Comparison of ENCODE assay signal across 4 worm cellular contexts in the genomic region with DNA sequence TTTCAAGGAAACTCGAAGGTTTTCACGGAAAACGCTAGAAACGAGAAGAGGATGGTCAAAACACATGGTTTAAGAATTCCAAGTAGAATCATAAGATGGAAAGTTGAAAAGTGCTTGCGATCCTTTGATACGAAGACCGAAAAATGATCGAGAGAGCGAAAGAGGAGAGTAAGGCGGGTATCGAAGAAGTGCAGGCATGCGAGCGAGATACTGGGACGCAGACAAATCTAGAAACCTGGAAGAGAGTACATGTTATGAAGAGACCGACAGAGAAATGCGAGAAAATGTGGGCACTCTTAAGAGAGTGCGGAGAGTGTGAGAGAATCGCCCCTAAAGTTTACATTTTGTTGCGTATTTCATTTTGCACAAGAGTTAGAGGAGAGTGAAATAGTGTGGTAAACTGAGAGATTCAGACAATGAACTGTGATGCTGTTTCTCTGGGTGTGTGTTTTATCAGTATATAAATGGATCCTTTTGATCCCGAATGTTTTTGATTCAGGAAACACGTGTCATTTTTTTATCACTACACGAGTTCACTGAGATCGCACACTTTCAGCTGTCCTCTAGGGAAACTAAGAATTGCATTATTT.
TF ChIP-seq lines count a peak whose summit lies in the region.

No protein-coding gene starts in this region.

TF ChIP-seq in whole organism, L1 larva, 84 proteins besides CTCF, POLR2A, EP300 and RAD21 (continued from another document and continues in another):
- TF ChIP-seq lin-15B (tag; optimal IDR thresholded peaks at IDR 0.05; lab: Kevin White, UChicago): no peak
- TF ChIP-seq C16A3.4 (tag; optimal IDR thresholded peaks at IDR 0.05; lab: Kevin White, UChicago): peak; percentile 33
- peak; percentile 88 for TF ChIP-seq tbx-2 (tag; optimal IDR thresholded peaks at IDR 0.05; lab: Kevin White, UChicago)
- peak; percentile 79 for TF ChIP-seq xbp-1 (tag; optimal IDR thresholded peaks at IDR 0.05; lab: Kevin White, UChicago)
- peak in 4 of 6 experiments; percentile 9 to 74 (median 50) for TF ChIP-seq elt-3 (tag; optimal IDR thresholded peaks at IDR 0.05; lab: Kevin White, UChicago)
- peak; percentile 27 for TF ChIP-seq lin-13 (GFP tag; optimal IDR thresholded peaks at IDR 0.05; lab: Kevin White, UChicago)
- TF ChIP-seq ceh-82 (tag; optimal IDR thresholded peaks at IDR 0.05; lab: Kevin White, UChicago): peak; percentile 53 to 77 (median 74)
- peak; percentile 72 for TF ChIP-seq fkh-8 (tag; optimal IDR thresholded peaks at IDR 0.05; lab: Kevin White, UChicago)
- TF ChIP-seq lsy-2 (tag; optimal IDR thresholded peaks at IDR 0.05; lab: Kevin White, UChicago): peak; percentile 70 to 79
- TF ChIP-seq lir-3 (tag; optimal IDR thresholded peaks at IDR 0.05; lab: Kevin White, UChicago; ENCODE audit: poor library complexity): peak; percentile 29
- TF ChIP-seq mef-2 (tag; optimal IDR thresholded peaks at IDR 0.05; lab: Kevin White, UChicago): no peak
- TF ChIP-seq sox-4 (tag; optimal IDR thresholded peaks at IDR 0.05; lab: Kevin White, UChicago): peak; percentile 66
- TF ChIP-seq rnt-1 (tag; optimal IDR thresholded peaks at IDR 0.05; lab: Kevin White, UChicago): peak; percentile 73
- no peak for TF ChIP-seq mab-9 (GFP tag; IDR thresholded peaks at IDR 0.05; lab: Robert Waterston, UW)
- TF ChIP-seq pag-3 (tag; optimal IDR thresholded peaks at IDR 0.05; lab: Kevin White, UChicago; ENCODE audit: borderline replicate concordance, insufficient read depth): no peak
- TF ChIP-seq unc-98 (GFP tag; IDR thresholded peaks at IDR 0.05; lab: Robert Waterston, UW): no peak
- peak; percentile 43 for TF ChIP-seq ama-1 (optimal IDR thresholded peaks at IDR 0.05; lab: Kevin White, UChicago)
- TF ChIP-seq swsn-7 (tag; optimal IDR thresholded peaks at IDR 0.05; lab: Kevin White, UChicago): peak; percentile 89
- peak; percentile 74 to 84 for TF ChIP-seq efl-1 (optimal IDR thresholded peaks at IDR 0.05; lab: Kevin White, UChicago)
- peak; percentile 45 to 94 for TF ChIP-seq efl-1 (GFP tag; optimal IDR thresholded peaks at IDR 0.05 in 1 of 2; lab: Kevin White, UChicago)
- TF ChIP-seq isw-1 (GFP tag; IDR thresholded peaks at IDR 0.05; lab: Robert Waterston, UW): peak; percentile 55
- TF ChIP-seq unc-62 (GFP tag; optimal IDR thresholded peaks at IDR 0.05; lab: Kevin White, UChicago): no peak
- TF ChIP-seq aly-2 (tag; optimal IDR thresholded peaks at IDR 0.05; lab: Kevin White, UChicago): no peak
- TF ChIP-seq nhr-11 (tag; optimal IDR thresholded peaks at IDR 0.05; lab: Kevin White, UChicago): peak; percentile 69
- no peak for TF ChIP-seq Y116A8C.19 (tag; optimal IDR thresholded peaks at IDR 0.05; lab: Kevin White, UChicago; ENCODE audit: borderline replicate concordance)
- peak; percentile 61 for TF ChIP-seq dsc-1 (tag; optimal IDR thresholded peaks at IDR 0.05; lab: Kevin White, UChicago)
- TF ChIP-seq hlh-17 (GFP tag; optimal IDR thresholded peaks at IDR 0.05; lab: Kevin White, UChicago; ENCODE audit: borderline replicate concordance): no peak
- TF ChIP-seq nhr-19 (GFP tag; conservative IDR thresholded peaks at IDR 0.05; lab: Robert Waterston, UW): peak; percentile 87
- TF ChIP-seq blmp-1 (tag; optimal IDR thresholded peaks at IDR 0.05; lab: Kevin White, UChicago): peak; percentile 74
- peak; percentile 97 for TF ChIP-seq nhr-20 (tag; optimal IDR thresholded peaks at IDR 0.05; lab: Kevin White, UChicago)

TF ChIP-seq in whole organism, L2 larva, 48 proteins besides CTCF, POLR2A, EP300 and RAD21 (continued from another document):
- peak; percentile 81 for TF ChIP-seq nhr-129 (tag; optimal IDR thresholded peaks at IDR 0.05; lab: Kevin White, UChicago)
- TF ChIP-seq nhr-77 (tag; optimal IDR thresholded peaks at IDR 0.05; lab: Kevin White, UChicago): no peak
- TF ChIP-seq ceh-16 (tag; optimal IDR thresholded peaks at IDR 0.05; lab: Kevin White, UChicago): no peak
- no peak for TF ChIP-seq lin-11 (tag; optimal IDR thresholded peaks at IDR 0.05; lab: Kevin White, UChicago)
- TF ChIP-seq sem-4 (tag; optimal IDR thresholded peaks at IDR 0.05; lab: Kevin White, UChicago): peak; percentile 91
- no peak for TF ChIP-seq nhr-11 (tag; optimal IDR thresholded peaks at IDR 0.05; lab: Kevin White, UChicago)
- no peak for TF ChIP-seq nhr-23 (tag; optimal IDR thresholded peaks at IDR 0.05; lab: Kevin White, UChicago)
- TF ChIP-seq mab-5 (tag; optimal IDR thresholded peaks at IDR 0.05; lab: Kevin White, UChicago): no peak
- peak; percentile 84 for TF ChIP-seq crh-2 (tag; optimal IDR thresholded peaks at IDR 0.05; lab: Kevin White, UChicago)
- no peak for TF ChIP-seq skn-1 (tag; optimal IDR thresholded peaks at IDR 0.05; lab: Kevin White, UChicago)
- TF ChIP-seq nhr-21 (tag; optimal IDR thresholded peaks at IDR 0.05; lab: Kevin White, UChicago): peak; percentile 90
- peak; percentile 79 for TF ChIP-seq unc-55 (GFP tag; optimal IDR thresholded peaks at IDR 0.05; lab: Kevin White, UChicago)
- TF ChIP-seq sma-9 (GFP tag; optimal IDR thresholded peaks at IDR 0.05; lab: Kevin White, UChicago): peak; percentile 97
- TF ChIP-seq sma-9 (tag; optimal IDR thresholded peaks at IDR 0.05; lab: Kevin White, UChicago): peak; percentile 23
- TF ChIP-seq blmp-1 (tag; optimal IDR thresholded peaks at IDR 0.05; lab: Kevin White, UChicago; ENCODE audit: insufficient read depth): peak; percentile 65
- TF ChIP-seq aly-2 (tag; optimal IDR thresholded peaks at IDR 0.05; lab: Kevin White, UChicago): no peak
- no peak for TF ChIP-seq lin-39 (tag; optimal IDR thresholded peaks at IDR 0.05; lab: Kevin White, UChicago)
- no peak for TF ChIP-seq alr-1 (tag; optimal IDR thresholded peaks at IDR 0.05; lab: Kevin White, UChicago)
- peak; percentile 12 for TF ChIP-seq snpc-4 (tag; optimal IDR thresholded peaks at IDR 0.05; lab: Kevin White, UChicago)
TF ChIP-seq in whole organism, L2 larva: peak in this region for 22.

TF ChIP-seq in whole organism, L3 larva, 47 proteins besides CTCF, POLR2A, EP300 and RAD21 (continued from another document):
- peak; percentile 53 for TF ChIP-seq tbx-2 (tag; optimal IDR thresholded peaks at IDR 0.05; lab: Kevin White, UChicago)
- TF ChIP-seq unc-39 (tag; optimal IDR thresholded peaks at IDR 0.05; lab: Kevin White, UChicago): no peak
- peak; percentile 74 for TF ChIP-seq nhr-25 (tag; optimal IDR thresholded peaks at IDR 0.05; lab: Kevin White, UChicago)

TF ChIP-seq in whole organism, L4 larva, 104 proteins besides CTCF, POLR2A, EP300 and RAD21 (continued from another document):
- TF ChIP-seq mes-2 (tag; optimal IDR thresholded peaks at IDR 0.05; lab: Kevin White, UChicago; ENCODE audit: poor library complexity, severe bottlenecking) (peak; percentile 75), hif-1 (tag; optimal IDR thresholded peaks at IDR 0.05; lab: Kevin White, UChicago) (no peak), ztf-7 (tag; optimal IDR thresholded peaks at IDR 0.05; lab: Kevin White, UChicago) (no peak), daf-12 (tag; optimal IDR thresholded peaks at IDR 0.05; lab: Kevin White, UChicago) (no peak), vab-7 (GFP tag; IDR thresholded peaks at IDR 0.05; lab: Robert Waterston, UW) (no peak), nhr-77 (tag; optimal IDR thresholded peaks at IDR 0.05; lab: Kevin White, UChicago) (peak; percentile 82), F26F4.8 (GFP tag; conservative IDR thresholded peaks at IDR 0.05; lab: Robert Waterston, UW) (no peak), pqm-1 (tag; optimal IDR thresholded peaks at IDR 0.05; lab: Kevin White, UChicago) (peak; percentile 18), dve-1 (tag; optimal IDR thresholded peaks at IDR 0.05; lab: Kevin White, UChicago; ENCODE audit: insufficient read depth) (peak; percentile 82), daf-16 (GFP tag; optimal IDR thresholded peaks at IDR 0.05; lab: Kevin White, UChicago) (peak in 1 of 2 experiments; percentile 32), daf-16 (tag; optimal IDR thresholded peaks at IDR 0.05; lab: Kevin White, UChicago) (peak; percentile 53), nhr-111 (GFP tag; optimal IDR thresholded peaks at IDR 0.05; lab: Kevin White, UChicago) (no peak), egl-27 (tag; optimal IDR thresholded peaks at IDR 0.05; lab: Kevin White, UChicago) (no peak), egl-43 (GFP tag; IDR thresholded peaks at IDR 0.05; lab: Robert Waterston, UW) (no peak; the same call in 1 of the 2 replicates), zip-11 (GFP tag; IDR thresholded peaks at IDR 0.05; lab: Robert Waterston, UW) (no peak), attf-4 (tag; optimal IDR thresholded peaks at IDR 0.05; lab: Kevin White, UChicago) (no peak), ceh-28 (tag; optimal IDR thresholded peaks at IDR 0.05; lab: Kevin White, UChicago) (no peak), cey-2 (tag; optimal IDR thresholded peaks at IDR 0.05; lab: Kevin White, UChicago; ENCODE audit: borderline replicate concordance, insufficient read depth) (no peak), lin-1 (GFP tag; IDR thresholded peaks at IDR 0.05; lab: Robert Waterston, UW) (peak; percentile 45; the same call in 1 of the 2 replicates), dmd-8 (GFP tag; IDR thresholded peaks at IDR 0.05; lab: Robert Waterston, UW) (no peak), Y5F2A.4 (GFP tag; optimal IDR thresholded peaks at IDR 0.05; lab: Kevin White, UChicago) (no peak), ztf-11 (tag; optimal IDR thresholded peaks at IDR 0.05; lab: Kevin White, UChicago) (no peak), dpl-1 (GFP tag; optimal IDR thresholded peaks at IDR 0.05; lab: Kevin White, UChicago) (peak; percentile 35), lsy-2 (tag; optimal IDR thresholded peaks at IDR 0.05; lab: Kevin White, UChicago) (peak; percentile 26 to 69), mxl-3 (GFP tag; optimal IDR thresholded peaks at IDR 0.05; lab: Kevin White, UChicago) (peak; percentile 60), jun-1 (tag; optimal IDR thresholded peaks at IDR 0.05; lab: Kevin White, UChicago) (no peak), zip-2 (tag; optimal IDR thresholded peaks at IDR 0.05; lab: Kevin White, UChicago) (no peak), aly-2 (tag; optimal IDR thresholded peaks at IDR 0.05; lab: Kevin White, UChicago) (no peak), ceh-44 (GFP tag; IDR thresholded peaks at IDR 0.05; lab: Robert Waterston, UW) (no peak), nhr-237 (tag; optimal IDR thresholded peaks at IDR 0.05; lab: Kevin White, UChicago) (no peak), saeg-2 (GFP tag; IDR thresholded peaks at IDR 0.05; lab: Robert Waterston, UW) (no peak), nhr-41 (GFP tag; IDR thresholded peaks at IDR 0.05; lab: Robert Waterston, UW) (no peak), unc-130 (GFP tag; optimal IDR thresholded peaks at IDR 0.05; lab: Kevin White, UChicago) (no peak), lir-3 (tag; optimal IDR thresholded peaks at IDR 0.05; lab: Kevin White, UChicago) (no peak), F37D6.2 (tag; optimal IDR thresholded peaks at IDR 0.05; lab: Kevin White, UChicago) (peak; percentile 24), fos-1 (tag; optimal IDR thresholded peaks at IDR 0.05; lab: Kevin White, UChicago) (no peak), nhr-102 (tag; optimal IDR thresholded peaks at IDR 0.05; lab: Kevin White, UChicago) (peak; percentile 76), php-3 (GFP tag; IDR thresholded peaks at IDR 0.05; lab: Robert Waterston, UW) (peak; percentile 19; the same call in 1 of the 2 replicates), ama-1 (optimal IDR thresholded peaks at IDR 0.05; lab: Kevin White, UChicago) (no peak), ctbp-1 (GFP tag; IDR thresholded peaks at IDR 0.05; lab: Robert Waterston, UW) (no peak), spr-3 (GFP tag; optimal IDR thresholded peaks at IDR 0.05; lab: Kevin White, UChicago) (no peak), mdt-29 (GFP tag; IDR thresholded peaks at IDR 0.05; lab: Robert Waterston, UW) (no peak), skn-1 (tag; optimal IDR thresholded peaks at IDR 0.05; lab: Kevin White, UChicago) (no peak), madf-9 (GFP tag; conservative IDR thresholded peaks at IDR 0.05; lab: Robert Waterston, UW) (no peak), pha-4 (GFP tag; IDR thresholded peaks at IDR 0.05; lab: Robert Waterston, UW) (peak; percentile 40; the same call in 1 of the 2 replicates), pha-4 (tag; optimal IDR thresholded peaks at IDR 0.05; lab: Kevin White, UChicago) (peak; percentile 49), ceh-82 (tag; optimal IDR thresholded peaks at IDR 0.05; lab: Kevin White, UChicago) (no peak), F10B5.3 (tag; optimal IDR thresholded peaks at IDR 0.05; lab: Kevin White, UChicago) (no peak), tag-97 (GFP tag; IDR thresholded peaks at IDR 0.05; lab: Robert Waterston, UW) (no peak), nhr-6 (tag; optimal IDR thresholded peaks at IDR 0.05; lab: Kevin White, UChicago) (peak; percentile 85), lin-39 (tag; optimal IDR thresholded peaks at IDR 0.05; lab: Kevin White, UChicago) (no peak), fkh-10 (GFP tag; optimal IDR thresholded peaks at IDR 0.05; lab: Kevin White, UChicago) (no peak), zag-1 (tag; optimal IDR thresholded peaks at IDR 0.05; lab: Kevin White, UChicago) (no peak), hlh-11 (tag; optimal IDR thresholded peaks at IDR 0.05; lab: Kevin White, UChicago) (peak; percentile 92), mep-1 (tag; optimal IDR thresholded peaks at IDR 0.05; lab: Kevin White, UChicago) (peak; percentile 80), nhr-48 (tag; optimal IDR thresholded peaks at IDR 0.05; lab: Kevin White, UChicago) (peak; percentile 87), dmd-9 (GFP tag; IDR thresholded peaks at IDR 0.05; lab: Robert Waterston, UW) (no peak), zfp-3 (GFP tag; conservative IDR thresholded peaks at IDR 0.05; lab: Robert Waterston, UW) (no peak), ceh-32 (tag; optimal IDR thresholded peaks at IDR 0.05; lab: Kevin White, UChicago; ENCODE audit: poor library complexity) (no peak), lin-13 (GFP tag; optimal IDR thresholded peaks at IDR 0.05; lab: Kevin White, UChicago) (no peak), spr-1 (tag; optimal IDR thresholded peaks at IDR 0.05; lab: Kevin White, UChicago) (peak; percentile 30), hmg-1.1 (GFP tag; IDR thresholded peaks at IDR 0.05; lab: Robert Waterston, UW) (peak; percentile 64), nhr-25 (tag; optimal IDR thresholded peaks at IDR 0.05; lab: Kevin White, UChicago; ENCODE audit: borderline replicate concordance, insufficient read depth) (peak; percentile 47), ZK337.2 (GFP tag; IDR thresholded peaks at IDR 0.05; lab: Robert Waterston, UW) (no peak), T20F7.1 (GFP tag; optimal IDR thresholded peaks at IDR 0.05; lab: Kevin White, UChicago) (peak; percentile 12), sdz-12 (GFP tag; optimal IDR thresholded peaks at IDR 0.05; lab: Kevin White, UChicago) (no peak), mdl-1 (tag; optimal IDR thresholded peaks at IDR 0.05; lab: Kevin White, UChicago) (peak; percentile 63 to 79), gei-8 (GFP tag; optimal IDR thresholded peaks at IDR 0.05; lab: Kevin White, UChicago) (peak; percentile 36), lim-7 (GFP tag; IDR thresholded peaks at IDR 0.05; lab: Robert Waterston, UW) (no peak), aha-1 (tag; lab: Kevin White, UChicago) (peak; percentile 95), madf-5 (GFP tag; IDR thresholded peaks at IDR 0.05; lab: Robert Waterston, UW) (no peak), ceh-62 (tag; optimal IDR thresholded peaks at IDR 0.05; lab: Kevin White, UChicago) (no peak), nhr-28 (tag; optimal IDR thresholded peaks at IDR 0.05; lab: Kevin White, UChicago) (peak; percentile 57), F44E2.7 (GFP tag; IDR thresholded peaks at IDR 0.05; lab: Robert Waterston, UW) (no peak), lin-15B (tag; optimal IDR thresholded peaks at IDR 0.05; lab: Kevin White, UChicago) (no peak), mxl-2 (GFP tag; conservative IDR thresholded peaks at IDR 0.05; lab: Robert Waterston, UW) (no peak), daf-19 (GFP tag; conservative IDR thresholded peaks at IDR 0.05; lab: Robert Waterston, UW) (no peak), snpc-4 (tag; optimal IDR thresholded peaks at IDR 0.05; lab: Kevin White, UChicago) (no peak), Y48G9A.11 (GFP tag; IDR thresholded peaks at IDR 0.05; lab: Robert Waterston, UW) (no peak), tra-1 (GFP tag; IDR thresholded peaks at IDR 0.05; lab: Robert Waterston, UW) (no peak)
